Fruit fly (Drosophila melanogaster): ENCODE measurements around the gene EMC2A.

EMC2A gene

dm6 chr3R:17042838-17043569 is 47.1 kb upstream of the EMC2A start, which contains the start of the genes bdwf and Patr-1 (continued):
- no peak for TF ChIP-seq CG1647 (GFP tag; optimal IDR thresholded peaks at IDR 0.05)
- no peak for TF ChIP-seq ssp (GFP tag; IDR thresholded peaks at IDR 0.05)
- TF ChIP-seq Asciz (GFP tag; optimal IDR thresholded peaks at IDR 0.05) = no peak
- no peak for TF ChIP-seq CG4360 (GFP tag; IDR thresholded peaks at IDR 0.05)
- peak; percentile 10 for TF ChIP-seq slp2 (GFP tag; optimal IDR thresholded peaks at IDR 0.05)
- TF ChIP-seq CG32767 (GFP tag; IDR thresholded peaks at IDR 0.05) = no peak
- TF ChIP-seq maf-S (GFP tag; optimal IDR thresholded peaks at IDR 0.05) = no peak
- TF ChIP-seq CG17328 (GFP tag; IDR thresholded peaks at IDR 0.05) = 0 out of 2 replicates have a peak, but pooled peaks have one; percentile 16
- peak; percentile 69 for TF ChIP-seq nmo (GFP tag; optimal IDR thresholded peaks at IDR 0.05)
- no peak for TF ChIP-seq CG14667 (GFP tag; IDR thresholded peaks at IDR 0.05)
- TF ChIP-seq HLHmδ (GFP tag; optimal IDR thresholded peaks at IDR 0.05) = no peak
- no peak for TF ChIP-seq lmd (GFP tag; IDR thresholded peaks at IDR 0.05)
- no peak for TF ChIP-seq CG32772 (GFP tag; IDR thresholded peaks at IDR 0.05)
- no peak for TF ChIP-seq fu2 (GFP tag; optimal IDR thresholded peaks at IDR 0.05)
- TF ChIP-seq Hr3 (GFP tag; optimal IDR thresholded peaks at IDR 0.05) = peak; percentile 35
- TF ChIP-seq CG14860 (GFP tag; IDR thresholded peaks at IDR 0.05; ENCODE audit: partially characterized antibody) = peak; percentile 88
- TF ChIP-seq hth (optimal IDR thresholded peaks at IDR 0.05) = no peak
- peak in 1 of 2 experiments; percentile 17 for TF ChIP-seq Pdp1 (GFP tag; optimal IDR thresholded peaks at IDR 0.05)
- no peak for TF ChIP-seq da (GFP tag; optimal IDR thresholded peaks at IDR 0.05)
- no peak for TF ChIP-seq CG8089 (GFP tag; optimal IDR thresholded peaks at IDR 0.05)
- peak; percentile 7 for TF ChIP-seq az2 (GFP tag; optimal IDR thresholded peaks at IDR 0.05)
- TF ChIP-seq gt (GFP tag; IDR thresholded peaks at IDR 0.05) = no peak
- peak; percentile 16 for TF ChIP-seq disco-r (GFP tag; optimal IDR thresholded peaks at IDR 0.05)
- TF ChIP-seq Dek (tag; optimal IDR thresholded peaks at IDR 0.05) = peak; percentile 36
- TF ChIP-seq Atf-2 (GFP tag; optimal IDR thresholded peaks at IDR 0.05) = no peak
- no peak for TF ChIP-seq Sox102F (GFP tag; optimal IDR thresholded peaks at IDR 0.05)
- TF ChIP-seq Drgx (GFP tag; IDR thresholded peaks at IDR 0.05) = no peak
- TF ChIP-seq CG9797 (GFP tag; optimal IDR thresholded peaks at IDR 0.05) = no peak
- TF ChIP-seq gfzf (GFP tag; optimal IDR thresholded peaks at IDR 0.05) = peak; percentile 17
- no peak for TF ChIP-seq CG17359 (tag; optimal IDR thresholded peaks at IDR 0.05)
- no peak for TF ChIP-seq run (tag; optimal IDR thresholded peaks at IDR 0.05)
- TF ChIP-seq pb (GFP tag; optimal IDR thresholded peaks at IDR 0.05) = no peak
- peak; percentile 85 for TF ChIP-seq Doc3 (GFP tag; IDR thresholded peaks at IDR 0.05; ENCODE audit: partially characterized antibody)
- no peak for TF ChIP-seq Max (GFP tag; optimal IDR thresholded peaks at IDR 0.05)
- TF ChIP-seq nau (GFP tag; optimal IDR thresholded peaks at IDR 0.05) = no peak
- TF ChIP-seq mam (GFP tag; optimal IDR thresholded peaks at IDR 0.05) = no peak
- TF ChIP-seq CG42726 (GFP tag; IDR thresholded peaks at IDR 0.05; ENCODE audit: partially characterized antibody) = peak; percentile 93
- no peak for TF ChIP-seq Abd-B (GFP tag; optimal IDR thresholded peaks at IDR 0.05)
- no peak for TF ChIP-seq wdn (GFP tag; IDR thresholded peaks at IDR 0.05)
- no peak for TF ChIP-seq ranshi (GFP tag; IDR thresholded peaks at IDR 0.05)
- no peak for TF ChIP-seq dm (GFP tag; optimal IDR thresholded peaks at IDR 0.05)
- TF ChIP-seq CG9215 (GFP tag; IDR thresholded peaks at IDR 0.05) = no peak
- TF ChIP-seq CG10543 (GFP tag; optimal IDR thresholded peaks at IDR 0.05) = peak; percentile 10
- TF ChIP-seq lilli (GFP tag; optimal IDR thresholded peaks at IDR 0.05) = peak; percentile 37
- TF ChIP-seq CG12769 (tag; optimal IDR thresholded peaks at IDR 0.05) = no peak
- no peak for TF ChIP-seq Rfx (GFP tag; IDR thresholded peaks at IDR 0.05)
- TF ChIP-seq klu (GFP tag; IDR thresholded peaks at IDR 0.05) = no peak
- no peak for TF ChIP-seq CG16779 (GFP tag; IDR thresholded peaks at IDR 0.05)
- TF ChIP-seq danr (GFP tag; IDR thresholded peaks at IDR 0.05) = no peak
- TF ChIP-seq sim (GFP tag; IDR thresholded peaks at IDR 0.05) = no peak
- TF ChIP-seq CG7745 (tag; optimal IDR thresholded peaks at IDR 0.05) = no peak
